Worm (Caenorhabditis elegans) whole organism, mixed stage, embryonic: ENCODE results near the gene C16C4.1.

Experiments used
- blmp-1 ChIP-seq: fragments of 150-350 bp; optimal IDR thresholded peaks from 2 replicates; lab custom pipeline; 2014; ENCODE audit warnings: missing biosample characterization, missing genetic modification characterization
- ceh-43 ChIP-seq: fragments of 200-800 bp; sonication (Bioruptor generic); optimal IDR thresholded peaks from 2 replicates; lab custom pipeline; 2018; ENCODE audit warnings: mild to moderate bottlenecking, missing genetic modification characterization, moderate library complexity, missing compliant biosample characterization
- ces-1 ChIP-seq: fragments of 150-350 bp; optimal IDR thresholded peaks from 2 replicates; lab custom pipeline; 2014; ENCODE audit warnings: missing biosample characterization, missing genetic modification reagents, missing genetic modification characterization
- lin-13 ChIP-seq: fragments of 150-350 bp; optimal IDR thresholded peaks from 2 replicates; lab custom pipeline; 2014; ENCODE audit warnings: missing biosample characterization, missing genetic modification characterization
- lin-32 ChIP-seq: fragments of 200-800 bp; sonication (Bioruptor generic); optimal IDR thresholded peaks from 2 replicates; lab custom pipeline; 2018; ENCODE audit warnings: mild to moderate bottlenecking, missing genetic modification characterization, missing compliant biosample characterization
- lsy-2 ChIP-seq: fragments of 150-350 bp; optimal IDR thresholded peaks from 2 replicates; lab custom pipeline; 2014; ENCODE audit warnings: missing biosample characterization, missing genetic modification characterization
- mep-1 ChIP-seq: fragments of 150-350 bp; optimal IDR thresholded peaks from 2 replicates; lab custom pipeline; 2017; ENCODE audit warnings: missing biosample characterization, missing genetic modification reagents, missing genetic modification characterization, inconsistent platforms
- mls-2 ChIP-seq: sonication (generic microtip); optimal IDR thresholded peaks from 2 replicates; lab custom pipeline; 2016; ENCODE audit warnings: mild to moderate bottlenecking, missing genetic modification characterization, moderate library complexity, missing compliant biosample characterization
- nhr-28 ChIP-seq: fragments of 150-350 bp; optimal IDR thresholded peaks from 2 replicates; lab custom pipeline; 2014; ENCODE audit warnings: missing biosample characterization, missing genetic modification characterization
- pha-4 ChIP-seq: fragments of 150-350 bp; optimal IDR thresholded peaks from 2 replicates; lab custom pipeline; 2018; ENCODE audit warnings: missing biosample characterization, missing genetic modification reagents, missing genetic modification characterization
- unc-120 ChIP-seq: sonication (generic microtip); optimal IDR thresholded peaks from 2 replicates; lab custom pipeline; 2017; ENCODE audit warnings: missing genetic modification characterization, missing compliant biosample characterization; ENCODE audit not compliant: poor library complexity, severe bottlenecking
- unc-62 ChIP-seq: fragments of 150-350 bp; optimal IDR thresholded peaks from 2 replicates; lab custom pipeline; 2014; ENCODE audit warnings: missing biosample characterization, missing genetic modification reagents, missing genetic modification characterization
- zip-8 ChIP-seq: fragments of 150-350 bp; optimal IDR thresholded peaks from 2 replicates; lab custom pipeline; 2014; ENCODE audit warnings: missing biosample characterization, missing genetic modification characterization

DNA sequence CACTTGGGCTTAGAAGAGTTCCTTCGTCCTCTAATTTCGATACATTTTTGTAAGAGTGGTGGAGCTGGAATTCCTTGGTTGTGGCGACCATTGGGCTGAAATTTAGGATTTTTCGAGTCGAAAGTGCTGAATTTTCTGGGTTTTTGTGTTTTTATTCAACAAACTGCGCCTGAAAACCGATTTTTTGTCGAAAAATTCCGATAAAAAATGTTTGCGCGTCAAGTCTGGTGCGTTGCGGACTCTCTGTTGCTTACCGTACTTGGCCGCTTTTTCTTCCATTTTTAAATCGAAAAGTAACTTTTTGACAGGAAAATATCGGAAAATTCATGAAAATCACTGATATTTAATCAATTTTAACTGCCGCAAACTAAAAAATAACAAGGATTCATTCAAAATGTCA is 23.9 kb downstream of the C16C4.1 start, which contains the start of gene bath-4:
- TF ChIP-seq mls-2 (no peak), unc-62 (GFP tag; lab: Kevin White, UChicago) (no peak), mep-1 (tag; lab: Kevin White, UChicago) (no peak), ceh-43 (no peak), lsy-2 (tag; lab: Kevin White, UChicago) (no peak), zip-8 (tag; lab: Kevin White, UChicago) (no peak), nhr-28 (no peak), lin-13 (tag; lab: Kevin White, UChicago) (no peak), ces-1 (GFP tag; lab: Kevin White, UChicago) (no peak), blmp-1 (tag; lab: Kevin White, UChicago) (no peak), pha-4 (tag; lab: Kevin White, UChicago) (no peak), unc-120 (tag; lab: Kevin White, UChicago) (no peak), lin-32 (GFP tag; lab: Kevin White, UChicago) (no peak)
